Worm (Caenorhabditis elegans) whole organism, L4 larva: Measurements from ENCODE around the gene Y75B8A.19.
A peak's percentile ranks its signal among the peaks of the same experiment; 100 is the strongest.

Experiments used
- F49E8.2 ChIP-seq: sonication (generic microtip); optimal IDR thresholded peaks from 2 replicates; lab custom pipeline; 2016; ENCODE audit warnings: missing compliant biosample characterization, mild to moderate bottlenecking, missing genetic modification characterization, borderline replicate concordance
- ZK337.2 ChIP-seq: fragments of 200-800 bp; sonication (Bioruptor generic); IDR thresholded peaks from 2 replicates; pipeline ENCODE4 v1.3.6; 2022; ENCODE audit warnings: missing genetic modification reagents, missing genetic modification characterization, missing compliant biosample characterization
- aly-2 ChIP-seq: sonication (generic microtip); optimal IDR thresholded peaks from 2 replicates; lab custom pipeline; 2018; ENCODE audit warnings: missing biosample characterization, missing genetic modification characterization
- ceh-28 ChIP-seq: fragments of 150-350 bp; optimal IDR thresholded peaks from 2 replicates; lab custom pipeline; 2014; ENCODE audit warnings: missing biosample characterization, missing genetic modification reagents, missing genetic modification characterization
- ceh-32 ChIP-seq: sonication (generic microtip); optimal IDR thresholded peaks from 2 replicates; lab custom pipeline; 2016; ENCODE audit warnings: mild to moderate bottlenecking, missing genetic modification characterization, missing compliant biosample characterization; ENCODE audit not compliant: poor library complexity
- ceh-44 ChIP-seq: fragments of 200-800 bp; sonication (Bioruptor generic); IDR thresholded peaks from 2 replicates; pipeline ENCODE4 v1.3.6; 2022; ENCODE audit warnings: missing genetic modification reagents, missing genetic modification characterization, missing compliant biosample characterization
- ceh-82 ChIP-seq: sonication (generic microtip); optimal IDR thresholded peaks from 2 replicates; lab custom pipeline; 2017; ENCODE audit warnings: missing biosample characterization, missing genetic modification characterization
- ces-1 ChIP-seq: fragments of 150-350 bp; sonication (generic microtip); optimal IDR thresholded peaks from 4 replicates; lab custom pipeline; 2014; ENCODE audit warnings: missing biosample characterization, missing genetic modification reagents, missing genetic modification characterization
- cey-2 ChIP-seq: sonication (generic microtip); optimal IDR thresholded peaks from 3 replicates; lab custom pipeline; 2017; ENCODE audit warnings: missing genetic modification characterization, mild to moderate bottlenecking, missing compliant biosample characterization, antibody characterized with exemption, borderline replicate concordance; ENCODE audit not compliant: insufficient read depth
- daf-12 ChIP-seq: fragments of 150-350 bp; optimal IDR thresholded peaks from 2 replicates; lab custom pipeline; 2014; ENCODE audit warnings: missing biosample characterization, missing genetic modification reagents, missing genetic modification characterization
- daf-19 ChIP-seq: fragments of 200-800 bp; sonication (Bioruptor generic); conservative IDR thresholded peaks from 2 replicates; pipeline ENCODE4 v1.3.6; 2022; ENCODE audit warnings: missing genetic modification characterization, missing compliant biosample characterization
- daf-8 ChIP-seq: fragments of 200-800 bp; sonication (Bioruptor generic); IDR thresholded peaks from 2 replicates; pipeline ENCODE4 v1.3.6; 2022; ENCODE audit warnings: missing genetic modification characterization, missing compliant biosample characterization
- dmd-9 ChIP-seq: fragments of 200-800 bp; sonication (Bioruptor generic); IDR thresholded peaks from 2 replicates; pipeline ENCODE4 v1.3.6; 2022; ENCODE audit warnings: missing genetic modification reagents, missing genetic modification characterization, missing compliant biosample characterization
- duxl-1 ChIP-seq: sonication (generic microtip); optimal IDR thresholded peaks from 2 replicates; lab custom pipeline; 2016; ENCODE audit warnings: mild to moderate bottlenecking, missing genetic modification characterization, moderate library complexity, missing compliant biosample characterization; ENCODE audit not compliant: poor library complexity
- egl-27 ChIP-seq: sonication (generic microtip); optimal IDR thresholded peaks from 3 replicates; lab custom pipeline; 2017; ENCODE audit warnings: missing biosample characterization, missing genetic modification reagents, missing genetic modification characterization
- fos-1 ChIP-seq: fragments of 150-350 bp; optimal IDR thresholded peaks from 2 replicates; lab custom pipeline; 2014; ENCODE audit warnings: missing biosample characterization, missing genetic modification characterization
- gei-8 ChIP-seq: fragments of 200-800 bp; sonication (Bioruptor generic); optimal IDR thresholded peaks from 2 replicates; lab custom pipeline; 2018; ENCODE audit warnings: mild to moderate bottlenecking, missing genetic modification characterization, missing compliant biosample characterization
- hlh-11 ChIP-seq: fragments of 200-800 bp; sonication (Bioruptor generic); optimal IDR thresholded peaks from 2 replicates; lab custom pipeline; 2018; ENCODE audit warnings: mild to moderate bottlenecking, missing genetic modification characterization, missing compliant biosample characterization
- hlh-30 ChIP-seq: sonication (generic microtip); optimal IDR thresholded peaks from 2 replicates; lab custom pipeline; 2017; ENCODE audit warnings: antibody characterized with exemption, mild to moderate bottlenecking, missing genetic modification characterization, missing compliant biosample characterization; ENCODE audit not compliant: insufficient read depth
- hmg-1.1 ChIP-seq: fragments of 200-800 bp; sonication (Bioruptor generic); IDR thresholded peaks from 2 replicates; pipeline ENCODE4 v1.3.6; 2022; ENCODE audit warnings: missing genetic modification reagents, missing genetic modification characterization, missing compliant biosample characterization
- lim-7 ChIP-seq: fragments of 200-800 bp; sonication (Bioruptor generic); IDR thresholded peaks from 2 replicates; pipeline ENCODE4 v1.3.6; 2022; ENCODE audit warnings: missing genetic modification characterization, missing compliant biosample characterization
- lin-38 ChIP-seq: fragments of 200-800 bp; sonication (Bioruptor generic); IDR thresholded peaks from 2 replicates; pipeline ENCODE4 v1.3.6; 2022; ENCODE audit warnings: missing genetic modification reagents, missing genetic modification characterization, missing compliant biosample characterization
- madf-9 ChIP-seq: fragments of 200-800 bp; sonication (Bioruptor generic); conservative IDR thresholded peaks from 2 replicates; pipeline ENCODE4 v1.3.6; 2022; ENCODE audit warnings: missing genetic modification reagents, missing genetic modification characterization, missing compliant biosample characterization
- mdl-1 ChIP-seq, 2 experiments: fragments of 150-350 bp in 1 of 2; sonication (generic microtip) in 1 of 2; optimal IDR thresholded peaks; 2 replicates each; lab custom pipeline; 2014 to 2017; ENCODE audit warnings: missing biosample characterization in 2 of 2, missing genetic modification characterization in 2 of 2
- mep-1 ChIP-seq: fragments of 150-350 bp; sonication (generic microtip); optimal IDR thresholded peaks from 3 replicates; lab custom pipeline; 2014; ENCODE audit warnings: missing biosample characterization, missing genetic modification characterization
- nhr-11 ChIP-seq: fragments of 150-350 bp; optimal IDR thresholded peaks from 2 replicates; lab custom pipeline; 2014; ENCODE audit warnings: missing biosample characterization, missing genetic modification characterization
- nhr-111 ChIP-seq: fragments of 200-800 bp; sonication (Bioruptor generic); optimal IDR thresholded peaks from 2 replicates; lab custom pipeline; 2018; ENCODE audit warnings: mild to moderate bottlenecking, missing genetic modification characterization, missing compliant biosample characterization
- nhr-237 ChIP-seq: sonication (generic microtip); optimal IDR thresholded peaks from 2 replicates; lab custom pipeline; 2017; ENCODE audit warnings: missing biosample characterization, missing genetic modification characterization
- nhr-25 ChIP-seq: sonication (generic microtip); optimal IDR thresholded peaks from 2 replicates; lab custom pipeline; 2017; ENCODE audit warnings: missing genetic modification characterization, mild to moderate bottlenecking, missing compliant biosample characterization, antibody characterized with exemption, moderate library complexity, borderline replicate concordance; ENCODE audit not compliant: insufficient read depth
- nhr-28 ChIP-seq: fragments of 150-350 bp; optimal IDR thresholded peaks from 2 replicates; lab custom pipeline; 2014; ENCODE audit warnings: missing biosample characterization, missing genetic modification characterization
- nhr-48 ChIP-seq: sonication (generic microtip); optimal IDR thresholded peaks from 2 replicates; lab custom pipeline; 2016; ENCODE audit warnings: mild to moderate bottlenecking, missing genetic modification characterization, missing compliant biosample characterization
- nhr-6 ChIP-seq: fragments of 150-350 bp; optimal IDR thresholded peaks from 2 replicates; lab custom pipeline; 2014; ENCODE audit warnings: missing biosample characterization, missing genetic modification characterization
- nhr-77 ChIP-seq: fragments of 150-350 bp; optimal IDR thresholded peaks from 2 replicates; lab custom pipeline; 2014; ENCODE audit warnings: missing biosample characterization, missing genetic modification characterization
- pha-4 ChIP-seq, 2 experiments: fragments of 150-350 bp in 1 of 2; fragments of 200-800 bp in 1 of 2; sonication (Bioruptor generic) in 1 of 2; IDR thresholded peaks in 1 of 2; optimal IDR thresholded peaks in 1 of 2; 2 replicates each; pipeline versions ENCODE4 v1.3.6 to Lab custom; 2014 to 2022; ENCODE audit warnings: missing genetic modification characterization in 2 of 2, missing genetic modification reagents in 2 of 2, missing biosample characterization in 1 of 2, missing compliant biosample characterization in 1 of 2
- php-3 ChIP-seq: fragments of 200-800 bp; sonication (Bioruptor generic); IDR thresholded peaks from 2 replicates; pipeline ENCODE4 v1.3.6; 2022; ENCODE audit warnings: missing genetic modification reagents, missing genetic modification characterization, missing compliant biosample characterization
- saeg-2 ChIP-seq: fragments of 200-800 bp; sonication (Bioruptor generic); IDR thresholded peaks from 2 replicates; pipeline ENCODE4 v1.3.6; 2022; ENCODE audit warnings: missing genetic modification reagents, missing genetic modification characterization, missing compliant biosample characterization
- set-16 ChIP-seq: fragments of 200-800 bp; sonication (Bioruptor generic); IDR thresholded peaks from 2 replicates; pipeline ENCODE4 v1.3.6; 2022; ENCODE audit warnings: missing genetic modification reagents, missing genetic modification characterization, missing compliant biosample characterization
- skn-1 ChIP-seq: fragments of 150-350 bp; optimal IDR thresholded peaks from 2 replicates; lab custom pipeline; 2014; ENCODE audit warnings: missing biosample characterization, missing genetic modification characterization
- spr-3 ChIP-seq: fragments of 200-800 bp; sonication (Bioruptor generic); optimal IDR thresholded peaks from 2 replicates; lab custom pipeline; 2018; ENCODE audit warnings: mild to moderate bottlenecking, missing genetic modification characterization, missing compliant biosample characterization
- tra-1 ChIP-seq: fragments of 200-800 bp; sonication (Bioruptor generic); IDR thresholded peaks from 2 replicates; pipeline ENCODE4 v1.3.6; 2022; ENCODE audit warnings: missing genetic modification reagents, missing genetic modification characterization, missing compliant biosample characterization
- unc-130 ChIP-seq: sonication (generic microtip); optimal IDR thresholded peaks from 2 replicates; lab custom pipeline; 2016; ENCODE audit warnings: missing genetic modification reagents, missing genetic modification characterization, missing compliant biosample characterization
- vab-7 ChIP-seq: fragments of 200-800 bp; sonication (Bioruptor generic); IDR thresholded peaks from 2 replicates; pipeline ENCODE4 v1.3.6; 2022; ENCODE audit warnings: missing genetic modification reagents, missing genetic modification characterization, missing compliant biosample characterization
- zfp-2 ChIP-seq: sonication (generic microtip); optimal IDR thresholded peaks from 2 replicates; lab custom pipeline; 2016; ENCODE audit warnings: mild to moderate bottlenecking, missing genetic modification characterization, missing compliant biosample characterization
- zip-11 ChIP-seq: fragments of 200-800 bp; sonication (Bioruptor generic); IDR thresholded peaks from 2 replicates; pipeline ENCODE4 v1.3.6; 2022; ENCODE audit warnings: missing genetic modification characterization, missing compliant biosample characterization
- ztf-7 ChIP-seq: fragments of 150-350 bp; optimal IDR thresholded peaks from 2 replicates; lab custom pipeline; 2014; ENCODE audit warnings: missing biosample characterization, missing genetic modification characterization

Y75B8A.19 gene

DNA sequence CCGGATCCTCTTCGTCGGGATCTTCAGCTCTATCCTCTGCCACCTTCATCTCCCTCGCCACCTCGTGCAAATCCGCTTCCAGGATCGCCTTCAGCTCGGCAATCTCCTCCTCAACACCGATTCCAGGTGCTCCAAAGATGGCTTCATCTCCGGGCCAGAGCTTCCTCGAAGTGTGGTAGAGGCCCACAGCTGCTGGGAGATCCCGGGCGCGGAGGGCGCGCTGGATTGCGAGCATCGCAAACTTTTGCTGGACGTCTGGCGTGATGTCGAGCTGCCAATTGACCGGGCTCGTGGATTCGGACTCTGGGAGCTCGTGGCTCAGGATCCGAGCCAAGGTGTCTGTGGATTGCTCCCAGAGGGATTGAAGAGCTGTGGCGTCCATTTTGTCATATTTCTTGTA is 19.1 kb downstream of the Y75B8A.19 start:
- TF ChIP-seq ces-1 (GFP tag; lab: Kevin White, UChicago) (no peak), set-16 (GFP tag; lab: Robert Waterston, UW) (peak; percentile 96)

ce11 chrIII:12247329-12247728 is 20.9 kb downstream of the Y75B8A.19 start:
- TF ChIP-seq aly-2 (tag; lab: Kevin White, UChicago): no peak
- TF ChIP-seq vab-7: no peak
- TF ChIP-seq mdl-1 (tag; optimal IDR thresholded peaks at IDR 0.05; lab: Kevin White, UChicago): no peak
- no peak for TF ChIP-seq lim-7 (GFP tag; lab: Robert Waterston, UW)
- TF ChIP-seq nhr-6 (tag; lab: Kevin White, UChicago): no peak
- no peak for TF ChIP-seq nhr-48
- TF ChIP-seq ceh-82: no peak
- no peak for TF ChIP-seq ceh-28 (tag; lab: Kevin White, UChicago)
- no peak for TF ChIP-seq dmd-9 (GFP tag; lab: Robert Waterston, UW)

ce11 chrIII:12250114-12250792 is 23.8 kb downstream of the Y75B8A.19 start, which contains the start of the genes tim-1 and Y75B8A.23:
Gene tim-1, minus strand, starts transcription at chrIII:12250164.
Gene Y75B8A.23, plus strand, starts transcription at chrIII:12250660.
- TF ChIP-seq ceh-28 (tag; lab: Kevin White, UChicago): no peak
- TF ChIP-seq hlh-30 (tag; lab: Kevin White, UChicago): peak; percentile 92
- peak; percentile 11 for TF ChIP-seq egl-27
- peak; percentile 90 for TF ChIP-seq spr-3 (GFP tag; lab: Kevin White, UChicago)
- no peak for TF ChIP-seq daf-12 (tag; lab: Kevin White, UChicago)
- TF ChIP-seq daf-8 (GFP tag; lab: Robert Waterston, UW): 0 out of 2 replicates have a peak, but pooled peaks have one; percentile 52
- peak; percentile 42; the same call in 1 of the 2 replicates for TF ChIP-seq ZK337.2
- no peak for TF ChIP-seq nhr-111
- peak; percentile 53 for TF ChIP-seq madf-9 (GFP tag; lab: Robert Waterston, UW)
- TF ChIP-seq fos-1 (tag; lab: Kevin White, UChicago): peak; percentile 71
- peak; percentile 90 for TF ChIP-seq hlh-11 (tag; lab: Kevin White, UChicago)
- TF ChIP-seq pha-4 (GFP tag; IDR thresholded peaks at IDR 0.05; lab: Robert Waterston, UW): peak; percentile 81; the same call in 1 of the 2 replicates
- TF ChIP-seq pha-4 (tag; optimal IDR thresholded peaks at IDR 0.05; lab: Kevin White, UChicago): no peak
- TF ChIP-seq saeg-2: no peak
- peak; percentile 68 for TF ChIP-seq nhr-25 (tag; lab: Kevin White, UChicago)
- TF ChIP-seq gei-8 (GFP tag; lab: Kevin White, UChicago): peak; percentile 60
- TF ChIP-seq nhr-11 (tag; lab: Kevin White, UChicago): peak; percentile 92
- TF ChIP-seq unc-130 (GFP tag; lab: Kevin White, UChicago): peak; percentile 88
- peak; percentile 87 for TF ChIP-seq ztf-7 (tag; lab: Kevin White, UChicago)
- peak; percentile 75 for TF ChIP-seq ceh-44 (GFP tag; lab: Robert Waterston, UW)
- peak; percentile 92 for TF ChIP-seq nhr-77 (tag; lab: Kevin White, UChicago)
- peak; percentile 50; the same call in 1 of the 2 replicates for TF ChIP-seq php-3 (GFP tag; lab: Robert Waterston, UW)
- TF ChIP-seq duxl-1 (tag; lab: Kevin White, UChicago): peak; percentile 86
- TF ChIP-seq set-16 (GFP tag; lab: Robert Waterston, UW): peak; percentile 26; the same call in 1 of the 2 replicates
- 0 out of 2 replicates have a peak, but pooled peaks have one; percentile 31 for TF ChIP-seq tra-1 (GFP tag; lab: Robert Waterston, UW)
- peak; percentile 51 for TF ChIP-seq ceh-32 (tag; lab: Kevin White, UChicago)
- TF ChIP-seq zfp-2 (tag; lab: Kevin White, UChicago): peak; percentile 52
- no peak for TF ChIP-seq nhr-237 (tag; lab: Kevin White, UChicago)
- no peak for TF ChIP-seq zip-11 (GFP tag; lab: Robert Waterston, UW)
- peak; percentile 93 for TF ChIP-seq lin-38
- TF ChIP-seq cey-2 (tag; lab: Kevin White, UChicago): no peak
- peak; percentile 80 for TF ChIP-seq vab-7
- peak; percentile 91 for TF ChIP-seq hmg-1.1 (GFP tag; lab: Robert Waterston, UW)
- TF ChIP-seq skn-1: no peak
- TF ChIP-seq mep-1 (tag; lab: Kevin White, UChicago): peak; percentile 98
- no peak for TF ChIP-seq daf-19 (GFP tag; lab: Robert Waterston, UW)
- peak; percentile 93 for TF ChIP-seq F49E8.2 (tag; lab: Kevin White, UChicago)
- TF ChIP-seq nhr-28 (tag; lab: Kevin White, UChicago): peak; percentile 92
